Worm (Caenorhabditis elegans) whole organism, young adult: ENCODE results near the gene scl-24.

Experiments
- D2030.7 ChIP-seq: fragments of 200-800 bp; sonication (Bioruptor generic); IDR thresholded peaks from 2 replicates; pipeline ENCODE4 v1.3.6; 2022; ENCODE audit warnings: missing genetic modification reagents, missing genetic modification characterization, missing compliant biosample characterization
- F10E7.11 ChIP-seq: sonication (generic microtip); optimal IDR thresholded peaks from 2 replicates; lab custom pipeline; 2017; ENCODE audit warnings: mild to moderate bottlenecking, missing genetic modification characterization, moderate library complexity, missing compliant biosample characterization
- Y95B8A.8 ChIP-seq: fragments of 200-800 bp; sonication (Bioruptor generic); IDR thresholded peaks from 2 replicates; pipeline ENCODE4 v1.3.6; 2022; ENCODE audit warnings: missing genetic modification reagents, missing genetic modification characterization, missing compliant biosample characterization
- lin-54 ChIP-seq: fragments of 200-800 bp; sonication (Bioruptor generic); optimal IDR thresholded peaks from 2 replicates; lab custom pipeline; 2018; ENCODE audit warnings: mild to moderate bottlenecking, missing genetic modification characterization, missing compliant biosample characterization
- pha-4 ChIP-seq: fragments of 150-350 bp; sonication (generic microtip); optimal IDR thresholded peaks from 2 replicates; lab custom pipeline; 2014; ENCODE audit warnings: missing biosample characterization, missing genetic modification reagents, missing genetic modification characterization
- rpc-1 ChIP-seq, 2 experiments: fragments of 150-350 bp in 1 of 2; sonication (generic microtip) in 1 of 2; optimal IDR thresholded peaks; 2 replicates each; lab custom pipeline; 2014 to 2018; ENCODE audit warnings: missing biosample characterization in 1 of 2, missing genetic modification characterization in 1 of 2, missing genetic modification reagents in 1 of 2, missing genotype in 1 of 2

ce11 chrV:17496071-17496470 is 9.9 kb downstream of the scl-24 start, which contains the start of gene srh-118:
- TF ChIP-seq lin-54 (GFP tag; lab: Kevin White, UChicago) (no peak), pha-4 (tag; lab: Kevin White, UChicago) (no peak), F10E7.11 (tag; lab: Kevin White, UChicago) (no peak), rpc-1 (optimal IDR thresholded peaks at IDR 0.05; lab: Kevin White, UChicago) (no peak), rpc-1 (tag; optimal IDR thresholded peaks at IDR 0.05; lab: Kevin White, UChicago) (no peak), Y95B8A.8 (GFP tag; lab: Robert Waterston, UW) (no peak), D2030.7 (GFP tag; lab: Robert Waterston, UW) (no peak)
